Fruit fly (Drosophila melanogaster) whole organism, embryonic: ENCODE data around the gene CG15916.

Experiments used
- Atf-2 ChIP-seq: fragments of 200-800 bp; sonication (Bioruptor generic); optimal IDR thresholded peaks from 2 replicates; lab custom pipeline; 2016; ENCODE audit warnings: missing biosample characterization, missing genetic modification characterization
- Bgb ChIP-seq: fragments of 200-800 bp; sonication (Bioruptor generic); IDR thresholded peaks from 2 replicates; pipeline ENCODE4 v1.3.6; 2022; ENCODE audit warnings: missing biosample characterization, missing genetic modification characterization; ENCODE audit not compliant: partially characterized antibody
- CG10147 ChIP-seq: fragments of 200-800 bp; sonication (Bioruptor generic); optimal IDR thresholded peaks from 2 replicates; lab custom pipeline; 2019; ENCODE audit warnings: missing biosample characterization, mild to moderate bottlenecking, missing genetic modification characterization, moderate library complexity
- CG10209 ChIP-seq: fragments of 200-800 bp; sonication (Bioruptor generic); optimal IDR thresholded peaks from 3 replicates; lab custom pipeline; 2017; ENCODE audit warnings: missing biosample characterization, mild to moderate bottlenecking, missing genetic modification characterization, missing genetic modification reagents
- CG11398 ChIP-seq: fragments of 200-800 bp; sonication (Bioruptor generic); optimal IDR thresholded peaks from 2 replicates; lab custom pipeline; 2016; ENCODE audit warnings: missing biosample characterization, missing genetic modification characterization
- CG12155 ChIP-seq: fragments of 200-800 bp; sonication (Bioruptor generic); optimal IDR thresholded peaks from 3 replicates; lab custom pipeline; 2016; ENCODE audit warnings: missing biosample characterization, missing genetic modification characterization
- CG12769 ChIP-seq: fragments of 200-800 bp; sonication (Bioruptor generic); optimal IDR thresholded peaks from 2 replicates; lab custom pipeline; 2019; ENCODE audit warnings: missing biosample characterization, mild to moderate bottlenecking, missing genetic modification characterization, moderate library complexity
- CG12942 ChIP-seq: fragments of 200-800 bp; sonication (Bioruptor generic); optimal IDR thresholded peaks from 3 replicates; lab custom pipeline; 2016; ENCODE audit warnings: missing biosample characterization, missing genetic modification characterization
- CG14050 ChIP-seq: fragments of 200-800 bp; sonication (Bioruptor generic); IDR thresholded peaks from 3 replicates; pipeline ENCODE4 v1.3.6; 2022; ENCODE audit warnings: missing biosample characterization, missing genetic modification characterization
- CG1603 ChIP-seq: fragments of 200-800 bp; sonication (Bioruptor generic); optimal IDR thresholded peaks from 2 replicates; lab custom pipeline; 2019; ENCODE audit warnings: missing biosample characterization, mild to moderate bottlenecking, missing genetic modification characterization, moderate library complexity
- CG17802 ChIP-seq: fragments of 200-800 bp; sonication (Bioruptor generic); optimal IDR thresholded peaks from 2 replicates; lab custom pipeline; 2018; ENCODE audit warnings: missing biosample characterization, mild to moderate bottlenecking, missing genetic modification characterization, moderate library complexity
- CG2116 ChIP-seq: fragments of 200-800 bp; sonication (Bioruptor generic); optimal IDR thresholded peaks from 3 replicates; lab custom pipeline; 2018; ENCODE audit warnings: missing biosample characterization, mild to moderate bottlenecking, missing genetic modification characterization
- CG31224 ChIP-seq: fragments of 200-800 bp; sonication (Bioruptor generic); IDR thresholded peaks from 2 replicates; pipeline ENCODE4 v1.3.6; 2022; ENCODE audit warnings: missing biosample characterization, missing genetic modification characterization
- CG42726 ChIP-seq: fragments of 200-800 bp; sonication (Bioruptor generic); IDR thresholded peaks from 2 replicates; pipeline ENCODE4 v1.3.6; 2022; ENCODE audit warnings: missing biosample characterization, missing genetic modification characterization; ENCODE audit not compliant: partially characterized antibody
- CG43689 ChIP-seq: fragments of 200-800 bp; sonication (Bioruptor generic); IDR thresholded peaks from 2 replicates; pipeline ENCODE4 v1.3.6; 2022; ENCODE audit warnings: missing biosample characterization, missing genetic modification characterization
- CG6175 ChIP-seq: fragments of 200-800 bp; sonication (Bioruptor generic); IDR thresholded peaks from 3 replicates; pipeline ENCODE4 v1.3.6; 2022; ENCODE audit warnings: missing biosample characterization, missing genetic modification characterization
- CG7271 ChIP-seq: fragments of 200-800 bp; sonication (Bioruptor generic); optimal IDR thresholded peaks from 2 replicates; lab custom pipeline; 2018; ENCODE audit warnings: missing biosample characterization, mild to moderate bottlenecking, missing genetic modification characterization, moderate library complexity
- CG7556 ChIP-seq: fragments of 200-800 bp; sonication (Bioruptor generic); optimal IDR thresholded peaks from 2 replicates; lab custom pipeline; 2017; ENCODE audit warnings: missing biosample characterization, mild to moderate bottlenecking, missing genetic modification characterization
- CG7786 ChIP-seq: fragments of 200-800 bp; sonication (Bioruptor generic); optimal IDR thresholded peaks from 2 replicates; lab custom pipeline; 2016; ENCODE audit warnings: missing biosample characterization, missing genetic modification characterization
- CG7839 ChIP-seq: fragments of 200-800 bp; sonication (Bioruptor generic); optimal IDR thresholded peaks from 3 replicates; lab custom pipeline; 2018; ENCODE audit warnings: missing biosample characterization, mild to moderate bottlenecking, missing genetic modification characterization, moderate library complexity
- Dek ChIP-seq: fragments of 200-800 bp; sonication (Bioruptor generic); optimal IDR thresholded peaks from 3 replicates; lab custom pipeline; 2019; ENCODE audit warnings: missing biosample characterization, mild to moderate bottlenecking, missing genetic modification characterization, moderate library complexity
- Gsc ChIP-seq: fragments of 200-800 bp; sonication (Bioruptor generic); IDR thresholded peaks from 2 replicates; pipeline ENCODE4 v1.3.6; 2022; ENCODE audit warnings: missing biosample characterization, missing genetic modification characterization
- Gug ChIP-seq: fragments of 200-800 bp; sonication (Bioruptor generic); IDR thresholded peaks from 4 replicates; pipeline ENCODE4 v1.3.6; 2022; ENCODE audit warnings: missing biosample characterization, missing genetic modification characterization
- H2.0 ChIP-seq: fragments of 200-800 bp; sonication (Bioruptor generic); IDR thresholded peaks from 2 replicates; pipeline ENCODE4 v1.3.6; 2022; ENCODE audit warnings: missing biosample characterization, missing genetic modification characterization
- HHEX ChIP-seq: fragments of 200-800 bp; sonication (Bioruptor generic); optimal IDR thresholded peaks from 3 replicates; lab custom pipeline; 2017; ENCODE audit warnings: missing biosample characterization, mild to moderate bottlenecking, missing genetic modification characterization, missing genetic modification reagents
- NC2β ChIP-seq: fragments of 200-800 bp; sonication (Bioruptor generic); optimal IDR thresholded peaks from 2 replicates; lab custom pipeline; 2016; ENCODE audit warnings: missing biosample characterization, missing genetic modification characterization
- Neu2 ChIP-seq: fragments of 200-800 bp; sonication (Bioruptor generic); optimal IDR thresholded peaks from 3 replicates; lab custom pipeline; 2016; ENCODE audit warnings: missing biosample characterization, missing genetic modification characterization, borderline replicate concordance
- Nf-YA ChIP-seq: fragments of 200-800 bp; sonication (Bioruptor generic); IDR thresholded peaks from 2 replicates; pipeline ENCODE4 v1.3.6; 2022; ENCODE audit warnings: missing biosample characterization, missing genetic modification characterization
- Optix ChIP-seq: fragments of 200-800 bp; sonication (Bioruptor generic); IDR thresholded peaks from 3 replicates; pipeline ENCODE4 v1.3.6; 2022; ENCODE audit warnings: missing biosample characterization, missing genetic modification characterization
- PHDP ChIP-seq: fragments of 200-800 bp; sonication (Bioruptor generic); optimal IDR thresholded peaks from 3 replicates; lab custom pipeline; 2018; ENCODE audit warnings: missing biosample characterization, mild to moderate bottlenecking, missing genetic modification characterization, moderate library complexity
- Spps ChIP-seq: fragments of 200-800 bp; sonication (Bioruptor generic); optimal IDR thresholded peaks from 2 replicates; lab custom pipeline; 2018; ENCODE audit warnings: missing biosample characterization, mild to moderate bottlenecking, missing genetic modification characterization
- bigmax ChIP-seq: fragments of 200-800 bp; sonication (Bioruptor generic); optimal IDR thresholded peaks from 2 replicates; lab custom pipeline; 2018; ENCODE audit warnings: missing biosample characterization, mild to moderate bottlenecking, missing genetic modification characterization
- dm ChIP-seq: fragments of 200-800 bp; sonication (Bioruptor generic); optimal IDR thresholded peaks from 3 replicates; lab custom pipeline; 2016; ENCODE audit warnings: missing biosample characterization, missing genetic modification characterization
- esg ChIP-seq: fragments of 200-800 bp; sonication (Bioruptor generic); conservative IDR thresholded peaks from 2 replicates; pipeline ENCODE4 v1.3.6; 2022; ENCODE audit warnings: missing biosample characterization, missing genetic modification characterization
- fru ChIP-seq: fragments of >200 bp; optimal IDR thresholded peaks from 2 replicates; lab custom pipeline; 2017
- grn ChIP-seq: fragments of 200-800 bp; sonication (Bioruptor generic); optimal IDR thresholded peaks from 3 replicates; lab custom pipeline; 2017; ENCODE audit warnings: missing biosample characterization, missing genetic modification characterization
- kay ChIP-seq: fragments of 200-800 bp; sonication (Bioruptor generic); optimal IDR thresholded peaks from 2 replicates; lab custom pipeline; 2016; ENCODE audit warnings: missing biosample characterization, missing genetic modification characterization
- kni ChIP-seq: fragments of 200-800 bp; sonication (Bioruptor generic); optimal IDR thresholded peaks from 3 replicates; lab custom pipeline; 2017; ENCODE audit warnings: mild to moderate bottlenecking, missing biosample characterization, missing genetic modification reagents, missing genetic modification characterization
- knrl ChIP-seq: fragments of 200-800 bp; sonication (Bioruptor generic); IDR thresholded peaks from 3 replicates; pipeline ENCODE4 v1.3.6; 2022; ENCODE audit warnings: missing biosample characterization, missing genetic modification characterization; ENCODE audit not compliant: partially characterized antibody
- mirr ChIP-seq: fragments of 200-800 bp; sonication (Bioruptor generic); optimal IDR thresholded peaks from 3 replicates; lab custom pipeline; 2018; ENCODE audit warnings: missing biosample characterization, mild to moderate bottlenecking, missing genetic modification characterization
- nau ChIP-seq: fragments of 200-800 bp; sonication (Bioruptor generic); optimal IDR thresholded peaks from 3 replicates; lab custom pipeline; 2017; ENCODE audit warnings: missing biosample characterization, mild to moderate bottlenecking, missing genetic modification characterization, missing genetic modification reagents
- p53 ChIP-seq: fragments of 200-800 bp; sonication (Bioruptor generic); optimal IDR thresholded peaks from 2 replicates; lab custom pipeline; 2016; ENCODE audit warnings: missing biosample characterization, missing genetic modification characterization
- pfk ChIP-seq: fragments of 200-800 bp; sonication (Bioruptor generic); optimal IDR thresholded peaks from 2 replicates; lab custom pipeline; 2018; ENCODE audit warnings: missing biosample characterization, mild to moderate bottlenecking, missing genetic modification characterization, moderate library complexity
- psq ChIP-seq: fragments of 200-800 bp; sonication (Bioruptor generic); optimal IDR thresholded peaks from 2 replicates; lab custom pipeline; 2017; ENCODE audit warnings: missing biosample characterization, missing genetic modification characterization
- ro ChIP-seq: fragments of 200-800 bp; sonication (Bioruptor generic); IDR thresholded peaks from 2 replicates; pipeline ENCODE4 v1.3.6; 2022; ENCODE audit warnings: missing biosample characterization, missing genetic modification characterization
- sr ChIP-seq: fragments of 200-800 bp; sonication (Bioruptor generic); IDR thresholded peaks from 3 replicates; pipeline ENCODE4 v1.3.6; 2022; ENCODE audit warnings: missing biosample characterization, missing genetic modification characterization
- tap ChIP-seq: fragments of 200-800 bp; optimal IDR thresholded peaks from 3 replicates; lab custom pipeline; 2019; ENCODE audit warnings: missing biosample characterization, mild to moderate bottlenecking, missing genetic modification characterization, moderate library complexity
- tgo ChIP-seq: fragments of 200-800 bp; sonication (Bioruptor generic); IDR thresholded peaks from 3 replicates; pipeline ENCODE4 v1.3.6; 2022; ENCODE audit warnings: missing biosample characterization, missing genetic modification characterization
- tin ChIP-seq: fragments of 200-800 bp; sonication (Bioruptor generic); optimal IDR thresholded peaks from 3 replicates; lab custom pipeline; 2016; ENCODE audit warnings: missing biosample characterization, missing genetic modification characterization
- tx ChIP-seq: fragments of 200-800 bp; sonication (Bioruptor generic); optimal IDR thresholded peaks from 2 replicates; lab custom pipeline; 2016; ENCODE audit warnings: missing biosample characterization, missing genetic modification characterization
- unc-4 ChIP-seq: fragments of 200-800 bp; sonication (Bioruptor generic); IDR thresholded peaks from 2 replicates; pipeline ENCODE4 v1.3.6; 2022; ENCODE audit warnings: missing biosample characterization, missing genetic modification characterization; ENCODE audit not compliant: partially characterized antibody

Gene CG15916

DNA sequence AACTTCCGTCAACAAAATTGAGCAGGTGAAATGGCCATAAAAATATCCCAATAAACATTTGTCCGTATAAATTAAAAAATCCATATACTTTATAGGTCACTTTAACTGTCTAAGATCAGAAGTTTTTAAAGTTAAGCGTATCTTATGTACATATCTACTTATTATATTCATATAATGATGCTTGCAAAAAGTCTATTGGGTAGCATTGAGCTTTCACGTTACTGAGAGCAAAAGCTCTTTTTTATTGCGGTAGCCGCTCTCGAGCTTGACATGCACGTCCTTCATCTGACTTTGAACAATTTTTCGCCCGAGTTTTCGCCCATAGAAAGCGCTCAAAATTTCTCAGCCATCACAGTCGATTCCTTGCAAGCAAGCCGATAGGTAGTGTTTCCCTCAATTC, 22.5 kb upstream of the CG15916 start, which contains the start of gene Gapdh2 (continued):
- peak; percentile 98 for TF ChIP-seq CG6175 (GFP tag; lab: Robert Waterston, UW)
- TF ChIP-seq grn (GFP tag; lab: Kevin White, UChicago), result peak; percentile 91
- peak; percentile 99 for TF ChIP-seq kni
- TF ChIP-seq kay (GFP tag; lab: Kevin White, UChicago), result peak; percentile 97
- TF ChIP-seq Optix (GFP tag; lab: Robert Waterston, UW), result no peak; the same call in 2 of the 3 replicates
- peak; percentile 93 for TF ChIP-seq CG11398 (GFP tag; lab: Kevin White, UChicago)
- peak; percentile 81 for TF ChIP-seq Neu2
- TF ChIP-seq HHEX (GFP tag; lab: Kevin White, UChicago), result peak; percentile 100
- TF ChIP-seq CG7839, result peak; percentile 100
- peak; percentile 96 for TF ChIP-seq Atf-2 (GFP tag; lab: Kevin White, UChicago)
- TF ChIP-seq H2.0 (GFP tag; lab: Robert Waterston, UW), result peak; percentile 99
- TF ChIP-seq CG42726 (GFP tag; lab: Robert Waterston, UW), result no peak
- TF ChIP-seq Dek (tag; lab: Kevin White, UChicago), result peak; percentile 100
- TF ChIP-seq sr (GFP tag; lab: Robert Waterston, UW), result no peak
- peak; percentile 94 for TF ChIP-seq NC2β (GFP tag; lab: Kevin White, UChicago)
- TF ChIP-seq bigmax (GFP tag; lab: Kevin White, UChicago), result peak; percentile 82
- TF ChIP-seq p53, result peak; percentile 77
- TF ChIP-seq CG7556 (GFP tag; lab: Kevin White, UChicago), result peak; percentile 100
- peak; percentile 99 for TF ChIP-seq tgo
- peak; percentile 100 for TF ChIP-seq mirr (GFP tag; lab: Kevin White, UChicago)
- peak; percentile 99 for TF ChIP-seq Nf-YA
- peak; percentile 100 for TF ChIP-seq nau (GFP tag; lab: Kevin White, UChicago)
- TF ChIP-seq ro (GFP tag; lab: Robert Waterston, UW), result no peak; the same call in 1 of the 2 replicates
- TF ChIP-seq CG2116 (GFP tag; lab: Kevin White, UChicago), result peak; percentile 88
- 0 out of 2 replicates have a peak, but pooled peaks have one; percentile 9 for TF ChIP-seq Bgb (GFP tag; lab: Robert Waterston, UW)
- peak; percentile 38; the same call in 1 of the 2 replicates for TF ChIP-seq unc-4 (GFP tag; lab: Robert Waterston, UW)
- peak; percentile 98 for TF ChIP-seq tin (GFP tag; lab: Kevin White, UChicago)
- peak; percentile 94 for TF ChIP-seq tx
- no peak for TF ChIP-seq fru (lab: Kevin White, UChicago)
- peak; percentile 97 for TF ChIP-seq CG31224
- TF ChIP-seq CG12769 (tag; lab: Kevin White, UChicago), result peak; percentile 99
- TF ChIP-seq CG43689 (GFP tag; lab: Robert Waterston, UW), result peak; percentile 97
- TF ChIP-seq CG17802, result peak; percentile 86
- TF ChIP-seq CG14050 (GFP tag; lab: Robert Waterston, UW), result peak; percentile 99
- TF ChIP-seq Gsc (GFP tag; lab: Robert Waterston, UW), result no peak
- peak; percentile 100 for TF ChIP-seq PHDP
- TF ChIP-seq psq (GFP tag; lab: Kevin White, UChicago), result peak; percentile 93
- peak; percentile 95 for TF ChIP-seq CG7786 (GFP tag; lab: Kevin White, UChicago)
- peak; percentile 99 for TF ChIP-seq esg (GFP tag; lab: Robert Waterston, UW)
- TF ChIP-seq Spps (tag; lab: Kevin White, UChicago), result peak; percentile 96
- TF ChIP-seq CG10209, result peak; percentile 99
- TF ChIP-seq CG12942 (GFP tag; lab: Kevin White, UChicago), result peak; percentile 97
- peak; percentile 97 for TF ChIP-seq CG1603 (tag; lab: Kevin White, UChicago)
- TF ChIP-seq knrl (GFP tag; lab: Robert Waterston, UW), result no peak
- TF ChIP-seq CG10147, result peak; percentile 100
- TF ChIP-seq pfk (GFP tag; lab: Kevin White, UChicago), result peak; percentile 88
- peak; percentile 97 for TF ChIP-seq CG12155 (GFP tag; lab: Kevin White, UChicago)
- peak; percentile 94 for TF ChIP-seq CG7271 (tag; lab: Kevin White, UChicago)
- TF ChIP-seq Gug, result peak; percentile 91
- peak; percentile 91 for TF ChIP-seq dm (GFP tag; lab: Kevin White, UChicago)
- peak; percentile 100 for TF ChIP-seq tap (tag; lab: Kevin White, UChicago)
